Worm (Caenorhabditis elegans): Measurements from ENCODE around the gene hcp-3.

hcp-3 gene

ce11 chrIII:9664484-9665221 lies 48.4 kb upstream of the hcp-3 start:
- no peak for TF ChIP-seq ama-1 (optimal IDR thresholded peaks at IDR 0.05)
- TF ChIP-seq nhr-76 (tag; optimal IDR thresholded peaks at IDR 0.05) = no peak
- no peak for TF ChIP-seq ceh-28 (tag; optimal IDR thresholded peaks at IDR 0.05)
- no peak for TF ChIP-seq tbx-2 (tag; optimal IDR thresholded peaks at IDR 0.05)
- TF ChIP-seq ZK546.5 (tag; optimal IDR thresholded peaks at IDR 0.05) = no peak
- TF ChIP-seq egl-27 (tag; optimal IDR thresholded peaks at IDR 0.05) = no peak
- peak; percentile 49 for TF ChIP-seq lin-39 (tag; optimal IDR thresholded peaks at IDR 0.05)
- TF ChIP-seq egl-5 (tag; optimal IDR thresholded peaks at IDR 0.05) = no peak
- TF ChIP-seq pqm-1 (tag; optimal IDR thresholded peaks at IDR 0.05) = no peak
- TF ChIP-seq unc-39 (tag; optimal IDR thresholded peaks at IDR 0.05) = no peak
- TF ChIP-seq elt-2 (tag; optimal IDR thresholded peaks at IDR 0.05) = no peak
- no peak for TF ChIP-seq sea-2 (GFP tag; optimal IDR thresholded peaks at IDR 0.05)
- TF ChIP-seq hmg-11 (tag; optimal IDR thresholded peaks at IDR 0.05) = no peak
- TF ChIP-seq nhr-12 (tag; optimal IDR thresholded peaks at IDR 0.05) = no peak
- no peak for TF ChIP-seq snpc-4 (tag; optimal IDR thresholded peaks at IDR 0.05)
- TF ChIP-seq nfya-1 (tag; optimal IDR thresholded peaks at IDR 0.05; ENCODE audit: insufficient read depth) = peak; percentile 43
- TF ChIP-seq nhr-11 (tag; optimal IDR thresholded peaks at IDR 0.05) = no peak
- peak; percentile 88 for TF ChIP-seq fkh-10 (GFP tag; optimal IDR thresholded peaks at IDR 0.05)

ce11 chrIII:9663943-9664342 lies 47.7 kb upstream of the hcp-3 start:
- TF ChIP-seq nfya-1 (tag; optimal IDR thresholded peaks at IDR 0.05; ENCODE audit: insufficient read depth) (no peak), skn-1 (tag; optimal IDR thresholded peaks at IDR 0.05) (no peak), ztf-4 (tag; optimal IDR thresholded peaks at IDR 0.05) (no peak), fos-1 (tag; optimal IDR thresholded peaks at IDR 0.05) (no peak), nhr-28 (tag; optimal IDR thresholded peaks at IDR 0.05) (no peak), lin-15B (tag; optimal IDR thresholded peaks at IDR 0.05) (no peak), snpc-4 (tag; optimal IDR thresholded peaks at IDR 0.05) (no peak), nhr-237 (tag; optimal IDR thresholded peaks at IDR 0.05) (no peak), nhr-76 (tag; optimal IDR thresholded peaks at IDR 0.05) (no peak), elt-1 (tag; optimal IDR thresholded peaks at IDR 0.05) (no peak), elt-2 (tag; optimal IDR thresholded peaks at IDR 0.05) (no peak), aly-2 (tag; optimal IDR thresholded peaks at IDR 0.05) (no peak), mml-1 (tag; optimal IDR thresholded peaks at IDR 0.05) (no peak), nhr-11 (tag; optimal IDR thresholded peaks at IDR 0.05) (no peak)

- TF ChIP-seq nfya-1 (tag; optimal IDR thresholded peaks at IDR 0.05; ENCODE audit: insufficient read depth) (peak; percentile 47), fkh-10 (GFP tag; optimal IDR thresholded peaks at IDR 0.05) (no peak), nhr-23 (tag; optimal IDR thresholded peaks at IDR 0.05) (no peak), lin-39 (tag; optimal IDR thresholded peaks at IDR 0.05) (peak; percentile 58), lin-15B (tag; optimal IDR thresholded peaks at IDR 0.05) (peak; percentile 5)
Observed at ce11 chrIII:9662266-9662959, 46.1 kb upstream of the hcp-3 start.

ce11 chrIII:9661119-9661518 lies 44.8 kb upstream of the hcp-3 start:
- TF ChIP-seq daf-12 (tag; optimal IDR thresholded peaks at IDR 0.05) (no peak), unc-39 (tag; optimal IDR thresholded peaks at IDR 0.05) (no peak), ceh-16 (tag; optimal IDR thresholded peaks at IDR 0.05) (no peak), ceh-82 (tag; optimal IDR thresholded peaks at IDR 0.05) (no peak), nhr-25 (tag; optimal IDR thresholded peaks at IDR 0.05) (peak; percentile 53), ceh-28 (tag; optimal IDR thresholded peaks at IDR 0.05) (no peak), nhr-43 (tag; optimal IDR thresholded peaks at IDR 0.05; ENCODE audit: poor library complexity, severe bottlenecking) (peak; percentile 61), nhr-23 (tag; optimal IDR thresholded peaks at IDR 0.05) (peak; percentile 69), zag-1 (tag; optimal IDR thresholded peaks at IDR 0.05) (no peak), hmg-11 (tag; optimal IDR thresholded peaks at IDR 0.05) (peak; percentile 34)
